Fruit fly (Drosophila melanogaster) whole organism, embryonic: ENCODE data around the gene CG11367.

Experiments
- CG10274 ChIP-seq: fragments of 200-800 bp; sonication (Bioruptor generic); optimal IDR thresholded peaks from 3 replicates; lab custom pipeline; 2017; ENCODE audit warnings: missing biosample characterization, mild to moderate bottlenecking, missing genetic modification characterization
- CG11093 ChIP-seq: fragments of 200-800 bp; sonication (Bioruptor generic); IDR thresholded peaks from 3 replicates; pipeline ENCODE4 v1.3.6; 2022; ENCODE audit warnings: missing biosample characterization, missing genetic modification characterization
- CG11695 ChIP-seq: fragments of 200-800 bp; sonication (Bioruptor generic); IDR thresholded peaks from 3 replicates; pipeline ENCODE4 v1.3.6; 2022; ENCODE audit warnings: missing biosample characterization, missing genetic modification characterization
- CG11723 ChIP-seq: fragments of 200-800 bp; sonication (Bioruptor generic); optimal IDR thresholded peaks from 2 replicates; lab custom pipeline; 2017; ENCODE audit warnings: missing biosample characterization, mild to moderate bottlenecking, missing genetic modification characterization
- CG12391 ChIP-seq: fragments of 200-800 bp; sonication (Bioruptor generic); optimal IDR thresholded peaks from 3 replicates; lab custom pipeline; 2018; ENCODE audit warnings: missing biosample characterization, mild to moderate bottlenecking, missing genetic modification characterization, moderate library complexity
- CG14710 ChIP-seq: fragments of 200-800 bp; sonication (Bioruptor generic); optimal IDR thresholded peaks from 3 replicates; lab custom pipeline; 2019; ENCODE audit warnings: missing biosample characterization, mild to moderate bottlenecking, missing genetic modification characterization, moderate library complexity
- CG1529 ChIP-seq: fragments of 200-800 bp; sonication (Bioruptor generic); optimal IDR thresholded peaks from 3 replicates; lab custom pipeline; 2018; ENCODE audit warnings: missing biosample characterization, missing genetic modification characterization
- CG15601 ChIP-seq: fragments of 200-800 bp; sonication (Bioruptor generic); optimal IDR thresholded peaks from 3 replicates; lab custom pipeline; 2019; ENCODE audit warnings: missing biosample characterization, mild to moderate bottlenecking, missing genetic modification characterization, moderate library complexity
- CG1602 ChIP-seq: fragments of 200-800 bp; sonication (Bioruptor generic); optimal IDR thresholded peaks from 3 replicates; lab custom pipeline; 2016; ENCODE audit warnings: missing biosample characterization, missing genetic modification characterization
- CG17361 ChIP-seq: fragments of 200-800 bp; sonication (Bioruptor generic); IDR thresholded peaks from 3 replicates; pipeline ENCODE4 v1.3.6; 2022; ENCODE audit warnings: missing biosample characterization, missing genetic modification characterization
- CG17385 ChIP-seq: fragments of 200-800 bp; sonication (Bioruptor generic); optimal IDR thresholded peaks from 3 replicates; lab custom pipeline; 2018; ENCODE audit warnings: missing biosample characterization, mild to moderate bottlenecking, missing genetic modification characterization
- CG30020 ChIP-seq: fragments of 200-800 bp; optimal IDR thresholded peaks from 2 replicates; lab custom pipeline; 2019; ENCODE audit warnings: missing biosample characterization, mild to moderate bottlenecking, missing genetic modification characterization, moderate library complexity
- CG34376 ChIP-seq: fragments of 200-800 bp; sonication (Bioruptor generic); optimal IDR thresholded peaks from 2 replicates; lab custom pipeline; 2018; ENCODE audit warnings: missing biosample characterization, mild to moderate bottlenecking, missing genetic modification characterization
- CG4360 ChIP-seq: fragments of 200-800 bp; sonication (Bioruptor generic); IDR thresholded peaks from 2 replicates; pipeline ENCODE4 v1.3.6; 2022; ENCODE audit warnings: missing biosample characterization, missing genetic modification characterization
- CG4424 ChIP-seq: fragments of 200-800 bp; sonication (Bioruptor generic); optimal IDR thresholded peaks from 3 replicates; lab custom pipeline; 2016; ENCODE audit warnings: missing biosample characterization, missing genetic modification characterization
- CG4707 ChIP-seq: fragments of 200-800 bp; sonication (Bioruptor generic); optimal IDR thresholded peaks from 2 replicates; lab custom pipeline; 2018; ENCODE audit warnings: missing biosample characterization, mild to moderate bottlenecking, missing genetic modification characterization, moderate library complexity
- CG4820 ChIP-seq: fragments of 200-800 bp; sonication (Bioruptor generic); optimal IDR thresholded peaks from 3 replicates; lab custom pipeline; 2016; ENCODE audit warnings: missing biosample characterization, missing genetic modification characterization
- CG7556 ChIP-seq: fragments of 200-800 bp; sonication (Bioruptor generic); optimal IDR thresholded peaks from 2 replicates; lab custom pipeline; 2017; ENCODE audit warnings: missing biosample characterization, mild to moderate bottlenecking, missing genetic modification characterization
- CG9437 ChIP-seq: fragments of 200-800 bp; sonication (Bioruptor generic); optimal IDR thresholded peaks from 2 replicates; lab custom pipeline; 2018; ENCODE audit warnings: missing biosample characterization, mild to moderate bottlenecking, missing genetic modification characterization
- D19B ChIP-seq: fragments of 200-800 bp; sonication (Bioruptor generic); optimal IDR thresholded peaks from 2 replicates; lab custom pipeline; 2017; ENCODE audit warnings: missing biosample characterization, mild to moderate bottlenecking, missing genetic modification characterization
- Dll ChIP-seq: fragments of 200-800 bp; sonication (Bioruptor generic); IDR thresholded peaks from 4 replicates; pipeline ENCODE4 v1.3.6; 2022; ENCODE audit warnings: missing biosample characterization, missing genetic modification characterization; ENCODE audit not compliant: partially characterized antibody
- H15 ChIP-seq: fragments of 200-800 bp; sonication (Bioruptor generic); IDR thresholded peaks from 3 replicates; pipeline ENCODE4 v1.3.6; 2022; ENCODE audit warnings: missing biosample characterization, missing genetic modification characterization
- Hsf ChIP-seq: fragments of 200-800 bp; sonication (Bioruptor generic); optimal IDR thresholded peaks from 3 replicates; lab custom pipeline; 2016; ENCODE audit warnings: missing biosample characterization, missing genetic modification characterization
- Med ChIP-seq: fragments of 200-800 bp; sonication (Bioruptor generic); peaks from one replicate; lab custom pipeline; 2016; ENCODE audit warnings: missing biosample characterization, missing genetic modification characterization, mild to moderate bottlenecking, inconsistent platforms, moderate library complexity
- Meics ChIP-seq: fragments of 200-800 bp; sonication (Bioruptor generic); optimal IDR thresholded peaks from 2 replicates; lab custom pipeline; 2017; ENCODE audit warnings: missing biosample characterization, mild to moderate bottlenecking, missing genetic modification characterization
- Oli ChIP-seq: fragments of 200-800 bp; sonication (Bioruptor generic); optimal IDR thresholded peaks from 2 replicates; lab custom pipeline; 2018; ENCODE audit warnings: missing biosample characterization, mild to moderate bottlenecking, missing genetic modification characterization, moderate library complexity
- Opbp ChIP-seq: fragments of 200-800 bp; sonication (Bioruptor generic); IDR thresholded peaks from 3 replicates; pipeline ENCODE4 v1.3.6; 2022; ENCODE audit warnings: missing biosample characterization, missing genetic modification characterization; ENCODE audit not compliant: partially characterized antibody
- Optix ChIP-seq: fragments of 200-800 bp; sonication (Bioruptor generic); IDR thresholded peaks from 3 replicates; pipeline ENCODE4 v1.3.6; 2022; ENCODE audit warnings: missing biosample characterization, missing genetic modification characterization
- Sox100B ChIP-seq: fragments of 200-800 bp; sonication (Bioruptor generic); optimal IDR thresholded peaks from 3 replicates; lab custom pipeline; 2018; ENCODE audit warnings: missing biosample characterization, mild to moderate bottlenecking, missing genetic modification characterization
- Sox102F ChIP-seq: fragments of 200-800 bp; sonication (Bioruptor generic); optimal IDR thresholded peaks from 2 replicates; lab custom pipeline; 2018; ENCODE audit warnings: missing biosample characterization, mild to moderate bottlenecking, missing genetic modification characterization, moderate library complexity
- ab ChIP-seq: fragments of 200-800 bp; sonication (Bioruptor generic); optimal IDR thresholded peaks from 2 replicates; lab custom pipeline; 2016; ENCODE audit warnings: missing biosample characterization, missing genetic modification characterization
- caup ChIP-seq: fragments of 200-800 bp; sonication (Bioruptor generic); optimal IDR thresholded peaks from 3 replicates; lab custom pipeline; 2017; ENCODE audit warnings: missing biosample characterization, mild to moderate bottlenecking, missing genetic modification characterization, moderate library complexity; ENCODE audit not compliant: severe bottlenecking
- ci ChIP-seq: fragments of 200-800 bp; sonication (Bioruptor generic); IDR thresholded peaks from 3 replicates; pipeline ENCODE4 v1.3.6; 2022; ENCODE audit warnings: missing biosample characterization, missing genetic modification characterization
- dmrt99B ChIP-seq: fragments of 200-800 bp; sonication (Bioruptor generic); optimal IDR thresholded peaks from 2 replicates; lab custom pipeline; 2018; ENCODE audit warnings: missing biosample characterization, mild to moderate bottlenecking, missing genetic modification characterization, moderate library complexity
- gcm2 ChIP-seq: fragments of 200-800 bp; sonication (Bioruptor generic); optimal IDR thresholded peaks from 2 replicates; lab custom pipeline; 2016; ENCODE audit warnings: missing biosample characterization, missing genetic modification characterization
- gem ChIP-seq: fragments of 200-800 bp; sonication (Bioruptor generic); optimal IDR thresholded peaks from 2 replicates; lab custom pipeline; 2019; ENCODE audit warnings: missing biosample characterization, mild to moderate bottlenecking, missing genetic modification characterization, moderate library complexity
- gfzf ChIP-seq: fragments of 200-800 bp; sonication (Bioruptor generic); optimal IDR thresholded peaks from 2 replicates; lab custom pipeline; 2016; ENCODE audit warnings: missing biosample characterization, mild to moderate bottlenecking, missing genetic modification characterization, moderate library complexity
- grn ChIP-seq: fragments of 200-800 bp; sonication (Bioruptor generic); optimal IDR thresholded peaks from 3 replicates; lab custom pipeline; 2017; ENCODE audit warnings: missing biosample characterization, missing genetic modification characterization
- her ChIP-seq: fragments of 200-800 bp; sonication (Bioruptor generic); optimal IDR thresholded peaks from 2 replicates; lab custom pipeline; 2016; ENCODE audit warnings: missing biosample characterization, missing genetic modification characterization
- jigr1 ChIP-seq: fragments of 200-800 bp; sonication (Bioruptor generic); IDR thresholded peaks from 3 replicates; pipeline ENCODE4 v1.3.6; 2022; ENCODE audit warnings: missing biosample characterization, missing genetic modification characterization
- luna ChIP-seq: fragments of 200-800 bp; sonication (Bioruptor generic); optimal IDR thresholded peaks from 2 replicates; lab custom pipeline; 2016; ENCODE audit warnings: missing biosample characterization, missing genetic modification characterization
- nmo ChIP-seq: fragments of 200-800 bp; sonication (Bioruptor generic); optimal IDR thresholded peaks from 2 replicates; lab custom pipeline; 2018; ENCODE audit warnings: missing biosample characterization, mild to moderate bottlenecking, missing genetic modification characterization, moderate library complexity
- phol ChIP-seq: fragments of 200-800 bp; sonication (Bioruptor generic); optimal IDR thresholded peaks from 3 replicates; lab custom pipeline; 2018; ENCODE audit warnings: missing biosample characterization, mild to moderate bottlenecking, missing genetic modification characterization, moderate library complexity
- ranshi ChIP-seq: fragments of 200-800 bp; sonication (Bioruptor generic); IDR thresholded peaks from 2 replicates; pipeline ENCODE4 v1.3.6; 2022; ENCODE audit warnings: missing biosample characterization, missing genetic modification characterization
- row ChIP-seq: fragments of 200-800 bp; sonication (Bioruptor generic); IDR thresholded peaks from 3 replicates; pipeline ENCODE4 v1.3.6; 2022; ENCODE audit warnings: missing biosample characterization, missing genetic modification characterization
- run ChIP-seq: fragments of 200-800 bp; sonication (Bioruptor generic); optimal IDR thresholded peaks from 3 replicates; lab custom pipeline; 2018; ENCODE audit warnings: missing biosample characterization, mild to moderate bottlenecking, missing genetic modification characterization
- tna ChIP-seq: fragments of 200-800 bp; sonication (Bioruptor generic); IDR thresholded peaks from 2 replicates; pipeline ENCODE4 v1.3.6; 2022; ENCODE audit warnings: missing biosample characterization, missing genetic modification characterization; ENCODE audit not compliant: partially characterized antibody
- toy ChIP-seq: fragments of 200-800 bp; sonication (Bioruptor generic); IDR thresholded peaks from 2 replicates; pipeline ENCODE4 v1.3.6; 2022; ENCODE audit warnings: missing biosample characterization, missing genetic modification characterization
- trem ChIP-seq: fragments of 200-800 bp; optimal IDR thresholded peaks from 3 replicates; lab custom pipeline; 2019; ENCODE audit warnings: missing biosample characterization, mild to moderate bottlenecking, missing genetic modification characterization, moderate library complexity
- yki ChIP-seq: fragments of >200 bp; optimal IDR thresholded peaks from 3 replicates; lab custom pipeline; 2018
- zfh2 ChIP-seq: fragments of 200-800 bp; sonication (Bioruptor generic); optimal IDR thresholded peaks from 2 replicates; lab custom pipeline; 2016; ENCODE audit warnings: missing biosample characterization, missing genetic modification characterization

CG11367 gene

dm6 chr3L:22742945-22743582 is 15.2 kb downstream of the CG11367 start (continued):
- TF ChIP-seq gcm2 (GFP tag; lab: Kevin White, UChicago) (no peak), CG17361 (GFP tag; lab: Robert Waterston, UW) (peak; percentile 60; the same call in 2 of the 3 replicates), tna (no peak), grn (GFP tag; lab: Kevin White, UChicago) (no peak), H15 (GFP tag; lab: Robert Waterston, UW) (0 out of 3 replicates have a peak, but pooled peaks have one; percentile 18), gem (tag; lab: Kevin White, UChicago) (peak; percentile 24), CG4820 (GFP tag; lab: Kevin White, UChicago) (peak; percentile 14), yki (lab: Kevin White, UChicago) (no peak), Hsf (GFP tag; lab: Kevin White, UChicago) (no peak), luna (GFP tag; lab: Kevin White, UChicago) (no peak), jigr1 (GFP tag; lab: Robert Waterston, UW) (no peak), ranshi (GFP tag; lab: Robert Waterston, UW) (no peak), Oli (tag; lab: Kevin White, UChicago) (peak; percentile 36), CG17385 (GFP tag; lab: Kevin White, UChicago) (peak; percentile 83), CG9437 (peak; percentile 35), row (GFP tag; lab: Robert Waterston, UW) (peak; percentile 58), CG11093 (GFP tag; lab: Robert Waterston, UW) (no peak), CG11723 (GFP tag; lab: Kevin White, UChicago) (peak; percentile 0), ab (no peak), phol (tag; lab: Kevin White, UChicago) (peak; percentile 38), CG14710 (peak; percentile 12), Sox100B (peak; percentile 21), ci (GFP tag; lab: Robert Waterston, UW) (no peak), CG4424 (GFP tag; lab: Kevin White, UChicago) (peak; percentile 14), CG4360 (peak; percentile 83), trem (peak; percentile 11), Sox102F (GFP tag; lab: Kevin White, UChicago) (peak; percentile 4), dmrt99B (tag; lab: Kevin White, UChicago) (peak; percentile 15), CG12391 (tag; lab: Kevin White, UChicago) (peak; percentile 2), CG30020 (tag; lab: Kevin White, UChicago) (no peak), Dll (GFP tag; lab: Robert Waterston, UW) (0 out of 4 replicates have a peak, but pooled peaks have one; percentile 10), run (no peak), D19B (GFP tag; lab: Kevin White, UChicago) (no peak), CG1529 (GFP tag; lab: Kevin White, UChicago) (peak; percentile 6), zfh2 (GFP tag; lab: Kevin White, UChicago) (no peak), Meics (GFP tag; lab: Kevin White, UChicago) (peak; percentile 13), nmo (peak; percentile 12), Med (GFP tag; lab: Kevin White, UChicago) (peak; percentile 16), CG10274 (no peak), CG7556 (peak; percentile 22)
- TF ChIP-seq, all 482 proteins: peak for 44

dm6 chr3L:22749147-22749550 is 21.2 kb downstream of the CG11367 start, which contains the start of gene SPoCk:
TSS of gene SPoCk (plus strand) at chr3L:22749444.
- 0 out of 3 replicates have a peak, but pooled peaks have one; percentile 22 for TF ChIP-seq Opbp (GFP tag; lab: Robert Waterston, UW)
- TF ChIP-seq Optix: no peak
- 0 out of 2 replicates have a peak, but pooled peaks have one; percentile 35 for TF ChIP-seq toy
- no peak for TF ChIP-seq caup (GFP tag; lab: Kevin White, UChicago)
- peak; percentile 19 for TF ChIP-seq trem
- TF ChIP-seq her: no peak
- no peak for TF ChIP-seq CG4707 (GFP tag; lab: Kevin White, UChicago)
- no peak for TF ChIP-seq CG34376 (GFP tag; lab: Kevin White, UChicago)
- no peak for TF ChIP-seq CG9437
- TF ChIP-seq CG15601 (tag; lab: Kevin White, UChicago): no peak
- TF ChIP-seq gfzf (GFP tag; lab: Kevin White, UChicago): peak; percentile 74
- TF ChIP-seq CG11695: no peak
- no peak for TF ChIP-seq gem (tag; lab: Kevin White, UChicago)
- no peak for TF ChIP-seq CG1602 (GFP tag; lab: Kevin White, UChicago)
